Worm (Caenorhabditis elegans): Measurements from ENCODE around the gene snt-2.

Gene snt-2

DNA sequence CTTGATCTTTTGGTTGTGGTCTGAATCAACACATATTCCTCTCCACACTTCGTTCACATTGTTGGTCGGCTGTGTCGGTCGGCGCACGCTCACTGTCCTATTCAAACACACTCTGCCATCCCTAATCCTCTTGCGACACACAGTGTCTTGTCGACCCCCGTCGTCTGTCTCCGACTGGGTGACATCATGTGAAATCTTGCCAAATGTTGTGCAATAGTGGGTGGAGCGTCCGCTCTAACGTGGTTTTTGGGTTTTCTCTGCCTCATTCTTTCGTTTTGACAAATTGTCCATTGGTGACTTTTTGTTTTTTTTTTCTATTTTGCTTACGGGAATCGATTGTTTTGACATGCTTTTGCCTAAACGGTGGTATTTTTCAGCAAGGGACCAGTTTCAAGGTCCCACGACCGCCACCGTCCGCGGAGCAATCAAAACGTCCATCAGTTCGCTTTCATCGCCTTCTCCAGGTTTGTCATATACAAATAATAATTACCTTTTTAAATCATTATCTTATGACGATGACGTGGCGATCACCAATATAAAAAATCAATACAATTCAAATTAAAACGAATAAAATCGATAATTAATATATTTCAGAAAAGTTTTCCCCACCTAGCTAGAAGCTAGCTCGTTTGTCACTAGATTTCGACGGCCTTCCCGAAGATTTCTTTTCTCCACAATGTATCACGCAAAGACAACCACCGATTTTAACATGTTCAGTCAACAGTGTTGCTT lies 40.3 kb upstream of the snt-2 start:
- TF ChIP-seq mls-2 (tag; optimal IDR thresholded peaks at IDR 0.05): peak; percentile 50
- TF ChIP-seq nhr-2 (tag; optimal IDR thresholded peaks at IDR 0.05): peak; percentile 54
- TF ChIP-seq elt-1 (tag; optimal IDR thresholded peaks at IDR 0.05; ENCODE audit: borderline replicate concordance, insufficient read depth): peak; percentile 36
- peak; percentile 25 for TF ChIP-seq hlh-1 (tag; optimal IDR thresholded peaks at IDR 0.05)
- TF ChIP-seq sem-2 (GFP tag; optimal IDR thresholded peaks at IDR 0.05): no peak
- TF ChIP-seq lin-13 (tag; optimal IDR thresholded peaks at IDR 0.05): peak; percentile 67
- TF ChIP-seq blmp-1 (tag; optimal IDR thresholded peaks at IDR 0.05): no peak
- TF ChIP-seq ham-2 (GFP tag; optimal IDR thresholded peaks at IDR 0.05): peak; percentile 35
- TF ChIP-seq unc-39 (tag; optimal IDR thresholded peaks at IDR 0.05): no peak
- peak; percentile 93 for TF ChIP-seq unc-62 (GFP tag; optimal IDR thresholded peaks at IDR 0.05)
- TF ChIP-seq ztf-11 (tag; optimal IDR thresholded peaks at IDR 0.05): peak; percentile 19
- no peak for TF ChIP-seq snpc-4 (tag; optimal IDR thresholded peaks at IDR 0.05)
- TF ChIP-seq ceh-83 (GFP tag; optimal IDR thresholded peaks at IDR 0.05): peak; percentile 51
- no peak for TF ChIP-seq bed-3 (GFP tag; optimal IDR thresholded peaks at IDR 0.05)
- no peak for TF ChIP-seq mab-5 (tag; optimal IDR thresholded peaks at IDR 0.05)
- peak; percentile 84 for TF ChIP-seq mep-1 (tag; optimal IDR thresholded peaks at IDR 0.05)
- TF ChIP-seq cnd-1 (tag; optimal IDR thresholded peaks at IDR 0.05): peak; percentile 53
- no peak for TF ChIP-seq nhr-76 (tag; optimal IDR thresholded peaks at IDR 0.05)
- peak; percentile 36 for TF ChIP-seq zip-8 (tag; optimal IDR thresholded peaks at IDR 0.05)
- peak; percentile 33 for TF ChIP-seq M03D4.4 (tag; optimal IDR thresholded peaks at IDR 0.05)
- TF ChIP-seq drap-1 (GFP tag; optimal IDR thresholded peaks at IDR 0.05): peak; percentile 64
- no peak for TF ChIP-seq nhr-12 (tag; optimal IDR thresholded peaks at IDR 0.05)
- TF ChIP-seq lsy-2 (tag; optimal IDR thresholded peaks at IDR 0.05): peak; percentile 66
- no peak for TF ChIP-seq nhr-28 (tag; optimal IDR thresholded peaks at IDR 0.05)
- TF ChIP-seq nhr-237 (tag; optimal IDR thresholded peaks at IDR 0.05): peak; percentile 91
- peak; percentile 57 for TF ChIP-seq unc-120 (tag; optimal IDR thresholded peaks at IDR 0.05; ENCODE audit: poor library complexity, severe bottlenecking)
- TF ChIP-seq elt-3 (tag; optimal IDR thresholded peaks at IDR 0.05): peak; percentile 83
- TF ChIP-seq ceh-39 (tag; optimal IDR thresholded peaks at IDR 0.05): peak; percentile 52
- TF ChIP-seq tbx-8 (GFP tag; optimal IDR thresholded peaks at IDR 0.05): no peak
- TF ChIP-seq sptf-1 (tag; optimal IDR thresholded peaks at IDR 0.05): peak; percentile 66
- no peak for TF ChIP-seq lin-32 (GFP tag; optimal IDR thresholded peaks at IDR 0.05)
- no peak for TF ChIP-seq ceh-43 (GFP tag; optimal IDR thresholded peaks at IDR 0.05)
- TF ChIP-seq pha-4 (tag; optimal IDR thresholded peaks at IDR 0.05): peak; percentile 94
- TF ChIP-seq flh-1 (GFP tag; optimal IDR thresholded peaks at IDR 0.05): no peak
- peak; percentile 64 for TF ChIP-seq ces-1 (GFP tag; optimal IDR thresholded peaks at IDR 0.05)

DNA sequence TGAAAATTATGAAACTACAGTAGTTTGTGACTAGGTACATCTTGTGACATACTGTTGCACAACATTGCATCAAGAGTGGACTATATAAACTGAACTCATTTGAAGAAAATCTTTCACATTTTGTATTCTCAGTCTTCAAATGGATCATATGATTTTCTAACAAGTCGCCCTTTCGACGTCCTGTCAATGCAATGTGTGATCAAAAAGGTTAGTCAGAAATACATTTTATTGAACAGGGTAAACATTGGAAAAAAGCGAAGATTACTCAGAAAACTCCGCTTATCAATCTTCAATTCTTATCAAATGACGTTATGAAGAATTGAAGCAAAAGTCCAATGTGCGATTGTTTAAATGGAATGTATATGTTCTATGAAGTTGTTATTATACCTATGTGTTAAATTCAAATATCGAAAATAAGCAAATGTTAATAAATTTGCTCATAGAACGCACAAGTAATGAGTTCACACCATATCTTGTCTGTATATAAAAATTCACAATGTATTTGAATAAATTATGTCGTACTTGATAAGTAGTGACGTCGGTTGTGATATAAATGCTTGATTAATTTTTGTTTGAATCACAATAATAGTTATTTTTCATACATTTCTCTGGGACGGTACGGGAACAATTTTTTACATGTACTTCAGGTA lies 39.4 kb upstream of the snt-2 start, which contains the start of gene zip-2:
Gene zip-2, plus strand, starts transcription at position 128 of the 650 bp plus-strand sequence.
- TF ChIP-seq mep-1 (tag; optimal IDR thresholded peaks at IDR 0.05) (no peak), lin-13 (tag; optimal IDR thresholded peaks at IDR 0.05) (no peak), nhr-237 (tag; optimal IDR thresholded peaks at IDR 0.05) (no peak), ces-1 (GFP tag; optimal IDR thresholded peaks at IDR 0.05) (no peak), ceh-83 (GFP tag; optimal IDR thresholded peaks at IDR 0.05) (no peak), mls-2 (tag; optimal IDR thresholded peaks at IDR 0.05) (no peak), tbx-8 (GFP tag; optimal IDR thresholded peaks at IDR 0.05) (no peak), flh-1 (GFP tag; optimal IDR thresholded peaks at IDR 0.05) (no peak), sptf-1 (tag; optimal IDR thresholded peaks at IDR 0.05) (no peak), ham-2 (GFP tag; optimal IDR thresholded peaks at IDR 0.05) (no peak), nhr-2 (tag; optimal IDR thresholded peaks at IDR 0.05) (no peak), lsy-2 (tag; optimal IDR thresholded peaks at IDR 0.05) (no peak)

DNA sequence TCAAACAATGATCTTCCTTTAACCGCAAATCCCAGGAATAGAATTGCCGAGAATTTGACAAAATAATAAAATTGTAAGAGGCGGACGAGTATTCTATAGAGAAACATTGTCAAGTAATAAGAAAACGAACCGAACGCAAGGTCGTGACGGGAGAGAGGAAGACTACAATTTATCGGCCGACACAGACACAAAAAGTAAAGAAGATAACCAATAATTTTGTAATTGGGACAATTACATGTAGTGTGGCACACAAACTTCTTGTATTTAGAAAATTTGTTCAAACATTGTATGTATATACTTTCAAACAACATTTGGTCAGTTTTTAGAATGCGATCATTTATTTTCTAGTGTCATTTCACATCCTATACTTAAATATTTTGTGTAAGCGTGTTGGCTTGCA lies 38.4 kb upstream of the snt-2 start, which contains the start of gene ceeh-1:
Gene ceeh-1, minus strand, starts transcription at position 317 of the 400 bp plus-strand sequence.
- TF ChIP-seq hlh-1 (tag; optimal IDR thresholded peaks at IDR 0.05) (no peak), snpc-4 (tag; optimal IDR thresholded peaks at IDR 0.05) (no peak), lsy-2 (tag; optimal IDR thresholded peaks at IDR 0.05) (no peak), unc-39 (tag; optimal IDR thresholded peaks at IDR 0.05) (no peak), M03D4.4 (tag; optimal IDR thresholded peaks at IDR 0.05) (no peak), tbx-8 (GFP tag; optimal IDR thresholded peaks at IDR 0.05) (no peak), lin-13 (tag; optimal IDR thresholded peaks at IDR 0.05) (no peak), elt-1 (tag; optimal IDR thresholded peaks at IDR 0.05; ENCODE audit: borderline replicate concordance, insufficient read depth) (no peak), pha-4 (tag; optimal IDR thresholded peaks at IDR 0.05) (no peak), unc-62 (GFP tag; optimal IDR thresholded peaks at IDR 0.05) (no peak), nhr-76 (tag; optimal IDR thresholded peaks at IDR 0.05) (no peak), nhr-28 (tag; optimal IDR thresholded peaks at IDR 0.05) (no peak), ceh-83 (GFP tag; optimal IDR thresholded peaks at IDR 0.05) (no peak)
